Worm (Caenorhabditis elegans): ENCODE results near the gene C50E3.5.

C50E3.5 gene

ce11 chrV:7595132-7595531, 7.3 kb downstream of the C50E3.5 start:
- no peak for TF ChIP-seq unc-62 (GFP tag; optimal IDR thresholded peaks at IDR 0.05)

ce11 chrV:7598269-7598668, 10.5 kb downstream of the C50E3.5 start, which contains the start of gene C50E3.7:
TSS of gene C50E3.7 (minus strand) at chrV:7598369.
- no peak for TF ChIP-seq unc-62 (GFP tag; optimal IDR thresholded peaks at IDR 0.05)

ce11 chrV:7600149-7600548, 12.4 kb downstream of the C50E3.5 start, which contains the start of gene C50E3.9:
TSS of gene C50E3.9 (minus strand) at chrV:7600249.
- TF ChIP-seq unc-62 (GFP tag; optimal IDR thresholded peaks at IDR 0.05), result no peak

- TF ChIP-seq unc-62 (GFP tag; optimal IDR thresholded peaks at IDR 0.05), result no peak
Observed at ce11 chrV:7601443-7601842, 13.6 kb downstream of the C50E3.5 start, which contains the start of gene scl-26. TSS of gene scl-26 (minus strand) at chrV:7601543.

ce11 chrV:7603404-7603803, 15.6 kb downstream of the C50E3.5 start, which contains the start of gene C50E3.11:
TSS of gene C50E3.11 (minus strand) at chrV:7603486.
- TF ChIP-seq unc-62 (GFP tag; optimal IDR thresholded peaks at IDR 0.05), result no peak

- TF ChIP-seq unc-62 (GFP tag; optimal IDR thresholded peaks at IDR 0.05), result no peak
Observed at ce11 chrV:7604858-7605257, 17.1 kb downstream of the C50E3.5 start, which contains the start of gene clec-213. TSS of gene clec-213 (plus strand) at chrV:7605158.

- TF ChIP-seq unc-62 (GFP tag; optimal IDR thresholded peaks at IDR 0.05), result no peak
Observed at ce11 chrV:7609698-7610420, 22.1 kb downstream of the C50E3.5 start, which contains the start of the genes folt-3 and clec-214. TSS of gene folt-3 (minus strand) at chrV:7609748. TSS of gene clec-214 (plus strand) at chrV:7610370.

- no peak for TF ChIP-seq unc-62 (GFP tag; optimal IDR thresholded peaks at IDR 0.05)
Observed at ce11 chrV:7612044-7612443, 24.2 kb downstream of the C50E3.5 start, which contains the start of gene clec-215. TSS of gene clec-215 (plus strand) at chrV:7612344.

- TF ChIP-seq unc-62 (GFP tag; optimal IDR thresholded peaks at IDR 0.05), result no peak
Observed at ce11 chrV:7618114-7618513, 30.3 kb downstream of the C50E3.5 start, which contains the start of gene C50E3.15. TSS of gene C50E3.15 (plus strand) at chrV:7618414.

ce11 chrV:7622011-7622465, 34.2 kb downstream of the C50E3.5 start, which contains the start of gene C50E3.12:
TSS of gene C50E3.12 (minus strand) at chrV:7622061.
- no peak for TF ChIP-seq unc-62 (GFP tag; optimal IDR thresholded peaks at IDR 0.05)

- no peak for TF ChIP-seq unc-62 (GFP tag; optimal IDR thresholded peaks at IDR 0.05)
Observed at ce11 chrV:7624152-7624551, 36.4 kb downstream of the C50E3.5 start, which contains the start of gene C50E3.13. TSS of gene C50E3.13 (minus strand) at chrV:7624252.

ce11 chrV:7624652-7625051, 36.9 kb downstream of the C50E3.5 start, which contains the start of gene grsp-4:
TSS of gene grsp-4 (plus strand) at chrV:7624952.
- no peak for TF ChIP-seq unc-62 (GFP tag; optimal IDR thresholded peaks at IDR 0.05)

ce11 chrV:7626550-7626949, 38.8 kb downstream of the C50E3.5 start, which contains the start of gene F07C4.6:
TSS of gene F07C4.6 (plus strand) at chrV:7626850.
- no peak for TF ChIP-seq unc-62 (GFP tag; optimal IDR thresholded peaks at IDR 0.05)

ce11 chrV:7629504-7629903, 41.7 kb downstream of the C50E3.5 start, which contains the start of gene srd-30:
TSS of gene srd-30 (plus strand) at chrV:7629804.
- TF ChIP-seq unc-62 (GFP tag; optimal IDR thresholded peaks at IDR 0.05), result no peak

- no peak for TF ChIP-seq unc-62 (GFP tag; optimal IDR thresholded peaks at IDR 0.05)
Observed at ce11 chrV:7631732-7632131, 43.9 kb downstream of the C50E3.5 start, which contains the start of gene srd-25. TSS of gene srd-25 (plus strand) at chrV:7632032.

ce11 chrV:7634657-7635056, 46.9 kb downstream of the C50E3.5 start, which contains the start of gene srd-31:
TSS of gene srd-31 (minus strand) at chrV:7634757.
- no peak for TF ChIP-seq unc-62 (GFP tag; optimal IDR thresholded peaks at IDR 0.05)

Data from whole organism, dauer.